Worm (Caenorhabditis elegans): ENCODE data around the gene fkh-9.

DNA sequence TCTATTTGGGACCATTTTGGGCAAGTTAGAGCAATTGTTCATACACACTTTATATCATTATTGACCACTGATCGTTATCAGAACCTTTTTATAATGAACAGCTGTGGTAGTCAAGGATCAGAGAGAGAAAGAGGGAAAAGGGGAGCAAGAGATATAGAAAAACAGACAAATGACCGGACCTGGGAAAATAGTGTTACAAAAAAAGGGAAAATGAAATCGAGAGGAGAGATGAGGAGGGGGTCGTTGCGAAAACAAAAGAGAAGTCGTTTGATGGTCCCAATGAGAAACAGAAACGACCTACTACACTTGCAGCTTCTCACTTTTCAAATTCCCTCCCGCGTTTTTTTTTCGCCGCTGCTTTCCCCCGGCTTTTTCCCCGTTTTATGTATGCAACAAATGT lies 27.1 kb upstream of the fkh-9 start:
- TF ChIP-seq sma-9 (GFP tag; optimal IDR thresholded peaks at IDR 0.05) = peak; percentile 62
- no peak for TF ChIP-seq sma-9 (tag; optimal IDR thresholded peaks at IDR 0.05)
- no peak for TF ChIP-seq zag-1 (tag; optimal IDR thresholded peaks at IDR 0.05)
- no peak for TF ChIP-seq egl-27 (tag; optimal IDR thresholded peaks at IDR 0.05)
- TF ChIP-seq lin-39 (tag; optimal IDR thresholded peaks at IDR 0.05) = no peak
- no peak for TF ChIP-seq mbf-1 (tag; optimal IDR thresholded peaks at IDR 0.05)
- no peak for TF ChIP-seq unc-62 (GFP tag; optimal IDR thresholded peaks at IDR 0.05)
- no peak for TF ChIP-seq skn-1 (tag; optimal IDR thresholded peaks at IDR 0.05)
- TF ChIP-seq aly-2 (tag; optimal IDR thresholded peaks at IDR 0.05) = no peak
- TF ChIP-seq nhr-12 (tag; optimal IDR thresholded peaks at IDR 0.05) = no peak
- TF ChIP-seq C34F6.9 (tag; optimal IDR thresholded peaks at IDR 0.05) = no peak
- no peak for TF ChIP-seq fos-1 (tag; optimal IDR thresholded peaks at IDR 0.05)
- no peak for TF ChIP-seq alr-1 (tag; optimal IDR thresholded peaks at IDR 0.05)
- TF ChIP-seq ztf-1 (GFP tag; conservative IDR thresholded peaks at IDR 0.05) = no peak
- no peak for TF ChIP-seq ztf-11 (tag; optimal IDR thresholded peaks at IDR 0.05)
